Worm (Caenorhabditis elegans): ENCODE data around the gene srx-98.

The srx-98 gene

ce11 chrII:3670956-3671355 is at the start of gene srx-98:
srx-98 (minus strand) TSS chrII:3671056.
- TF ChIP-seq ama-1 (optimal IDR thresholded peaks at IDR 0.05) (no peak), tra-4 (tag; optimal IDR thresholded peaks at IDR 0.05) (no peak), F13C5.2 (tag; optimal IDR thresholded peaks at IDR 0.05) (no peak), tbx-37 (GFP tag; conservative IDR thresholded peaks at IDR 0.05) (no peak), pes-1 (GFP tag; IDR thresholded peaks at IDR 0.05) (no peak), B0310.2 (tag; optimal IDR thresholded peaks at IDR 0.05) (no peak), tbx-11 (GFP tag; IDR thresholded peaks at IDR 0.05) (no peak), ceh-13 (GFP tag; optimal IDR thresholded peaks at IDR 0.05) (no peak), scrt-1 (GFP tag; IDR thresholded peaks at IDR 0.05) (no peak), sea-1 (GFP tag; conservative IDR thresholded peaks at IDR 0.05) (no peak), ceh-36 (tag; optimal IDR thresholded peaks at IDR 0.05) (no peak), flt-1 (GFP tag; IDR thresholded peaks at IDR 0.05) (no peak)

- TF ChIP-seq B0310.2 (tag; optimal IDR thresholded peaks at IDR 0.05), result no peak
- TF ChIP-seq hnd-1 (tag; optimal IDR thresholded peaks at IDR 0.05), result no peak
- no peak for TF ChIP-seq aly-1 (tag; optimal IDR thresholded peaks at IDR 0.05)
- no peak for TF ChIP-seq ceh-13 (GFP tag; optimal IDR thresholded peaks at IDR 0.05)
- TF ChIP-seq flt-1 (GFP tag; IDR thresholded peaks at IDR 0.05), result no peak
- TF ChIP-seq sea-1 (GFP tag; conservative IDR thresholded peaks at IDR 0.05), result no peak
- TF ChIP-seq F13C5.2 (tag; optimal IDR thresholded peaks at IDR 0.05), result no peak
- no peak for TF ChIP-seq tra-4 (tag; optimal IDR thresholded peaks at IDR 0.05)
- no peak for TF ChIP-seq ets-7 (tag; optimal IDR thresholded peaks at IDR 0.05)
- TF ChIP-seq ceh-36 (tag; optimal IDR thresholded peaks at IDR 0.05), result no peak
- TF ChIP-seq scrt-1 (GFP tag; IDR thresholded peaks at IDR 0.05), result no peak
- TF ChIP-seq tbx-11 (GFP tag; IDR thresholded peaks at IDR 0.05), result no peak
- no peak for TF ChIP-seq tbx-37 (GFP tag; conservative IDR thresholded peaks at IDR 0.05)
- TF ChIP-seq pes-1 (GFP tag; IDR thresholded peaks at IDR 0.05), result no peak
- no peak for TF ChIP-seq hmg-4 (GFP tag; optimal IDR thresholded peaks at IDR 0.05)
- TF ChIP-seq ama-1 (optimal IDR thresholded peaks at IDR 0.05), result no peak
- no peak for TF ChIP-seq hmbx-1 (tag; optimal IDR thresholded peaks at IDR 0.05)
Measured at ce11 chrII:3716961-3717360, 46.1 kb upstream of the srx-98 start, which contains the start of gene fbxc-52. fbxc-52 (plus strand) TSS chrII:3717261.

- no peak for TF ChIP-seq aly-1 (tag; optimal IDR thresholded peaks at IDR 0.05)
- no peak for TF ChIP-seq hnd-1 (tag; optimal IDR thresholded peaks at IDR 0.05)
- no peak for TF ChIP-seq ceh-13 (GFP tag; optimal IDR thresholded peaks at IDR 0.05)
- TF ChIP-seq ceh-36 (tag; optimal IDR thresholded peaks at IDR 0.05), result no peak
- no peak for TF ChIP-seq sea-1 (GFP tag; conservative IDR thresholded peaks at IDR 0.05)
- no peak for TF ChIP-seq tbx-37 (GFP tag; conservative IDR thresholded peaks at IDR 0.05)
- TF ChIP-seq flt-1 (GFP tag; IDR thresholded peaks at IDR 0.05), result no peak
- no peak for TF ChIP-seq hmbx-1 (tag; optimal IDR thresholded peaks at IDR 0.05)
Measured at ce11 chrII:3716455-3716854, 45.6 kb upstream of the srx-98 start, which contains the start of gene srh-99. srh-99 (minus strand) TSS chrII:3716555.

ce11 chrII:3714595-3714994 is 43.7 kb upstream of the srx-98 start, which contains the start of gene srh-100:
srh-100 (minus strand) TSS chrII:3714695.
- TF ChIP-seq F13C5.2 (tag; optimal IDR thresholded peaks at IDR 0.05) (no peak), hmbx-1 (tag; optimal IDR thresholded peaks at IDR 0.05) (no peak), ceh-36 (tag; optimal IDR thresholded peaks at IDR 0.05) (no peak), tbx-37 (GFP tag; conservative IDR thresholded peaks at IDR 0.05) (no peak), hmg-4 (GFP tag; optimal IDR thresholded peaks at IDR 0.05) (no peak), hnd-1 (tag; optimal IDR thresholded peaks at IDR 0.05) (no peak), ets-7 (tag; optimal IDR thresholded peaks at IDR 0.05) (no peak), ceh-13 (GFP tag; optimal IDR thresholded peaks at IDR 0.05) (no peak), ama-1 (optimal IDR thresholded peaks at IDR 0.05) (no peak)

ce11 chrII:3711047-3711446 is 40.2 kb upstream of the srx-98 start, which contains the start of gene fbxc-53:
fbxc-53 (plus strand) TSS chrII:3711291.
- TF ChIP-seq aly-1 (tag; optimal IDR thresholded peaks at IDR 0.05) (no peak), ceh-36 (tag; optimal IDR thresholded peaks at IDR 0.05) (peak; percentile 51)

ce11 chrII:3709255-3709654 is 38.4 kb upstream of the srx-98 start, which contains the start of gene srx-110:
srx-110 (plus strand) TSS chrII:3709555.
- TF ChIP-seq flt-1 (GFP tag; IDR thresholded peaks at IDR 0.05) (no peak), hnd-1 (tag; optimal IDR thresholded peaks at IDR 0.05) (no peak), ceh-13 (GFP tag; optimal IDR thresholded peaks at IDR 0.05) (no peak), tbx-37 (GFP tag; conservative IDR thresholded peaks at IDR 0.05) (no peak), B0310.2 (tag; optimal IDR thresholded peaks at IDR 0.05) (no peak)

- TF ChIP-seq hmg-4 (GFP tag; optimal IDR thresholded peaks at IDR 0.05) (no peak), scrt-1 (GFP tag; IDR thresholded peaks at IDR 0.05) (no peak), pes-1 (GFP tag; IDR thresholded peaks at IDR 0.05) (no peak)
Measured at ce11 chrII:3705320-3705719, 34.5 kb upstream of the srx-98 start, which contains the start of gene srx-108. srx-108 (plus strand) TSS chrII:3705620.

ce11 chrII:3701305-3701704 is 30.4 kb upstream of the srx-98 start, which contains the start of gene srx-105:
srx-105 (minus strand) TSS chrII:3701405.
- TF ChIP-seq tra-4 (tag; optimal IDR thresholded peaks at IDR 0.05), result no peak
- TF ChIP-seq ceh-36 (tag; optimal IDR thresholded peaks at IDR 0.05), result no peak
- no peak for TF ChIP-seq hmbx-1 (tag; optimal IDR thresholded peaks at IDR 0.05)

ce11 chrII:3699591-3699990 is 28.7 kb upstream of the srx-98 start, which contains the start of gene srx-104:
srx-104 (minus strand) TSS chrII:3699691.
- no peak for TF ChIP-seq scrt-1 (GFP tag; IDR thresholded peaks at IDR 0.05)
- TF ChIP-seq hmbx-1 (tag; optimal IDR thresholded peaks at IDR 0.05), result no peak
- no peak for TF ChIP-seq pes-1 (GFP tag; IDR thresholded peaks at IDR 0.05)
- TF ChIP-seq F13C5.2 (tag; optimal IDR thresholded peaks at IDR 0.05), result no peak
- TF ChIP-seq ets-7 (tag; optimal IDR thresholded peaks at IDR 0.05), result no peak
- no peak for TF ChIP-seq ama-1 (optimal IDR thresholded peaks at IDR 0.05)
- no peak for TF ChIP-seq tbx-11 (GFP tag; IDR thresholded peaks at IDR 0.05)
- TF ChIP-seq ceh-13 (GFP tag; optimal IDR thresholded peaks at IDR 0.05), result no peak
- TF ChIP-seq hmg-4 (GFP tag; optimal IDR thresholded peaks at IDR 0.05), result no peak
- no peak for TF ChIP-seq hnd-1 (tag; optimal IDR thresholded peaks at IDR 0.05)
- no peak for TF ChIP-seq flt-1 (GFP tag; IDR thresholded peaks at IDR 0.05)

All from whole organism, early embryonic.